Fruit fly (Drosophila melanogaster) whole organism, embryonic: ENCODE data around the gene CAH1.

Experiments
- Atf-2 ChIP-seq: fragments of 200-800 bp; sonication (Bioruptor generic); optimal IDR thresholded peaks from 2 replicates; lab custom pipeline; 2016; ENCODE audit warnings: missing biosample characterization, missing genetic modification characterization
- Bgb ChIP-seq: fragments of 200-800 bp; sonication (Bioruptor generic); IDR thresholded peaks from 2 replicates; pipeline ENCODE4 v1.3.6; 2022; ENCODE audit warnings: missing biosample characterization, missing genetic modification characterization; ENCODE audit not compliant: partially characterized antibody
- CG14441 ChIP-seq: fragments of 200-800 bp; sonication (Bioruptor generic); IDR thresholded peaks from 2 replicates; pipeline ENCODE4 v1.3.6; 2022; ENCODE audit warnings: missing biosample characterization, missing genetic modification characterization
- CG1602 ChIP-seq: fragments of 200-800 bp; sonication (Bioruptor generic); optimal IDR thresholded peaks from 3 replicates; lab custom pipeline; 2016; ENCODE audit warnings: missing biosample characterization, missing genetic modification characterization
- CG2116 ChIP-seq: fragments of 200-800 bp; sonication (Bioruptor generic); optimal IDR thresholded peaks from 3 replicates; lab custom pipeline; 2018; ENCODE audit warnings: missing biosample characterization, mild to moderate bottlenecking, missing genetic modification characterization
- CG30403 ChIP-seq: fragments of 200-800 bp; sonication (Bioruptor generic); optimal IDR thresholded peaks from 3 replicates; lab custom pipeline; 2016; ENCODE audit warnings: missing biosample characterization, missing genetic modification characterization
- CG31224 ChIP-seq: fragments of 200-800 bp; sonication (Bioruptor generic); IDR thresholded peaks from 2 replicates; pipeline ENCODE4 v1.3.6; 2022; ENCODE audit warnings: missing biosample characterization, missing genetic modification characterization
- CG33213 ChIP-seq: fragments of 200-800 bp; sonication (Bioruptor generic); optimal IDR thresholded peaks from 3 replicates; lab custom pipeline; 2016; ENCODE audit warnings: missing biosample characterization, missing genetic modification characterization
- CG3726 ChIP-seq: fragments of 200-800 bp; sonication (Bioruptor generic); IDR thresholded peaks from 3 replicates; pipeline ENCODE4, ENCODE4 v1.3.6; 2022; ENCODE audit warnings: missing biosample characterization, missing genetic modification characterization
- CG6654 ChIP-seq: fragments of 200-800 bp; sonication (Bioruptor generic); optimal IDR thresholded peaks from 2 replicates; lab custom pipeline; 2017; ENCODE audit warnings: missing biosample characterization, mild to moderate bottlenecking, missing genetic modification characterization
- CG9609 ChIP-seq: fragments of 200-800 bp; sonication (Bioruptor generic); optimal IDR thresholded peaks from 3 replicates; lab custom pipeline; 2016; ENCODE audit warnings: missing biosample characterization, missing genetic modification characterization
- CG9727 ChIP-seq: fragments of 200-800 bp; sonication (Bioruptor generic); optimal IDR thresholded peaks from 3 replicates; lab custom pipeline; 2017; ENCODE audit warnings: missing biosample characterization, mild to moderate bottlenecking, missing genetic modification characterization
- Fer2 ChIP-seq: fragments of 200-800 bp; sonication (Bioruptor generic); optimal IDR thresholded peaks from 2 replicates; lab custom pipeline; 2018; ENCODE audit warnings: missing biosample characterization, mild to moderate bottlenecking, missing genetic modification characterization, moderate library complexity
- HLHmδ ChIP-seq: fragments of 200-800 bp; sonication (Bioruptor generic); optimal IDR thresholded peaks from 2 replicates; lab custom pipeline; 2018; ENCODE audit warnings: missing biosample characterization, mild to moderate bottlenecking, missing genetic modification characterization, moderate library complexity
- Hr39 ChIP-seq: fragments of >200 bp; optimal IDR thresholded peaks from 2 replicates; lab custom pipeline; 2017
- Hr78 ChIP-seq, 2 experiments: fragments of 200-800 bp in 1 of 2; fragments of >200 bp in 1 of 2; sonication (Bioruptor generic) in 1 of 2; optimal IDR thresholded peaks; 2 replicates each; lab custom pipeline; 2017 to 2019; ENCODE audit warnings: missing biosample characterization in 2 of 2, missing genetic modification characterization in 2 of 2, mild to moderate bottlenecking in 1 of 2, moderate library complexity in 1 of 2
- MESR4 ChIP-seq: fragments of 200-800 bp; sonication (Bioruptor generic); optimal IDR thresholded peaks from 2 replicates; lab custom pipeline; 2018; ENCODE audit warnings: missing biosample characterization, mild to moderate bottlenecking, missing genetic modification characterization, moderate library complexity
- Sox102F ChIP-seq: fragments of 200-800 bp; sonication (Bioruptor generic); optimal IDR thresholded peaks from 2 replicates; lab custom pipeline; 2018; ENCODE audit warnings: missing biosample characterization, mild to moderate bottlenecking, missing genetic modification characterization, moderate library complexity
- caup ChIP-seq: fragments of 200-800 bp; sonication (Bioruptor generic); optimal IDR thresholded peaks from 3 replicates; lab custom pipeline; 2017; ENCODE audit warnings: missing biosample characterization, mild to moderate bottlenecking, missing genetic modification characterization, moderate library complexity; ENCODE audit not compliant: severe bottlenecking
- chm ChIP-seq: fragments of 200-800 bp; sonication (Bioruptor generic); IDR thresholded peaks from 2 replicates; pipeline ENCODE4 v1.3.6; 2022; ENCODE audit warnings: missing biosample characterization, missing genetic modification characterization
- ci ChIP-seq: fragments of 200-800 bp; sonication (Bioruptor generic); IDR thresholded peaks from 3 replicates; pipeline ENCODE4 v1.3.6; 2022; ENCODE audit warnings: missing biosample characterization, missing genetic modification characterization
- danr ChIP-seq: fragments of 200-800 bp; sonication (Bioruptor generic); IDR thresholded peaks from 2 replicates; pipeline ENCODE4 v1.3.6; 2022; ENCODE audit warnings: missing biosample characterization, missing genetic modification characterization
- dm ChIP-seq: fragments of 200-800 bp; sonication (Bioruptor generic); optimal IDR thresholded peaks from 3 replicates; lab custom pipeline; 2016; ENCODE audit warnings: missing biosample characterization, missing genetic modification characterization
- emc ChIP-seq: fragments of 200-800 bp; sonication (Bioruptor generic); optimal IDR thresholded peaks from 2 replicates; lab custom pipeline; 2016; ENCODE audit warnings: missing biosample characterization, missing genetic modification characterization
- kni ChIP-seq: fragments of 200-800 bp; sonication (Bioruptor generic); optimal IDR thresholded peaks from 3 replicates; lab custom pipeline; 2017; ENCODE audit warnings: mild to moderate bottlenecking, missing biosample characterization, missing genetic modification reagents, missing genetic modification characterization
- lilli ChIP-seq: fragments of 200-800 bp; sonication (Bioruptor generic); optimal IDR thresholded peaks from 3 replicates; lab custom pipeline; 2016; ENCODE audit warnings: missing biosample characterization, missing genetic modification characterization
- lmd ChIP-seq: fragments of 200-800 bp; sonication (Bioruptor generic); IDR thresholded peaks from 2 replicates; pipeline ENCODE4 v1.3.6; 2022; ENCODE audit warnings: missing biosample characterization, missing genetic modification characterization
- mirr ChIP-seq: fragments of 200-800 bp; sonication (Bioruptor generic); optimal IDR thresholded peaks from 3 replicates; lab custom pipeline; 2018; ENCODE audit warnings: missing biosample characterization, mild to moderate bottlenecking, missing genetic modification characterization
- mld ChIP-seq: fragments of 200-800 bp; sonication (Bioruptor generic); IDR thresholded peaks from 3 replicates; pipeline ENCODE4 v1.3.6; 2022; ENCODE audit warnings: missing biosample characterization, missing genetic modification characterization; ENCODE audit not compliant: partially characterized antibody
- oc ChIP-seq: fragments of 200-800 bp; sonication (Bioruptor generic); optimal IDR thresholded peaks from 2 replicates; lab custom pipeline; 2018; ENCODE audit warnings: missing biosample characterization, mild to moderate bottlenecking, missing genetic modification characterization, moderate library complexity
- onecut ChIP-seq: fragments of 200-800 bp; sonication (Bioruptor generic); IDR thresholded peaks from 2 replicates; pipeline ENCODE4 v1.3.6; 2022; ENCODE audit warnings: missing biosample characterization, missing genetic modification characterization
- otp ChIP-seq: fragments of 200-800 bp; sonication (Bioruptor generic); IDR thresholded peaks from 3 replicates; pipeline ENCODE4, ENCODE4 v1.3.6; 2022; ENCODE audit warnings: missing biosample characterization, missing genetic modification characterization
- pfk ChIP-seq: fragments of 200-800 bp; sonication (Bioruptor generic); optimal IDR thresholded peaks from 2 replicates; lab custom pipeline; 2018; ENCODE audit warnings: missing biosample characterization, mild to moderate bottlenecking, missing genetic modification characterization, moderate library complexity
- pzg ChIP-seq: fragments of 200-800 bp; sonication (Bioruptor generic); optimal IDR thresholded peaks from 3 replicates; lab custom pipeline; 2018; ENCODE audit warnings: missing biosample characterization, mild to moderate bottlenecking, missing genetic modification characterization, moderate library complexity
- row ChIP-seq: fragments of 200-800 bp; sonication (Bioruptor generic); IDR thresholded peaks from 3 replicates; pipeline ENCODE4 v1.3.6; 2022; ENCODE audit warnings: missing biosample characterization, missing genetic modification characterization
- sens ChIP-seq: fragments of 200-800 bp; sonication (Bioruptor generic); peaks from one replicate; lab custom pipeline; 2016; ENCODE audit warnings: missing biosample characterization, missing genetic modification characterization
- sim ChIP-seq: fragments of 200-800 bp; sonication (Bioruptor generic); IDR thresholded peaks from 2 replicates; pipeline ENCODE4 v1.3.6; 2022; ENCODE audit warnings: missing biosample characterization, missing genetic modification characterization
- sna ChIP-seq: fragments of 200-800 bp; sonication (Bioruptor generic); IDR thresholded peaks from 2 replicates; pipeline ENCODE4 v1.3.6; 2022; ENCODE audit warnings: missing biosample characterization, missing genetic modification characterization; ENCODE audit not compliant: partially characterized antibody
- so ChIP-seq: fragments of 200-800 bp; sonication (Bioruptor generic); IDR thresholded peaks from 3 replicates; pipeline ENCODE4 v1.3.6; 2022; ENCODE audit warnings: missing biosample characterization, missing genetic modification characterization
- trem ChIP-seq: fragments of 200-800 bp; optimal IDR thresholded peaks from 3 replicates; lab custom pipeline; 2019; ENCODE audit warnings: missing biosample characterization, mild to moderate bottlenecking, missing genetic modification characterization, moderate library complexity

CAH1 gene

dm6 chr2L:13811323-13811722 lies 7.9 kb downstream of the CAH1 start, which contains the start of the genes Adat1 and CG16865 (continued):
- TF ChIP-seq trem (peak; percentile 36), CG33213 (GFP tag; lab: Kevin White, UChicago) (peak; percentile 14), CG14441 (no peak), lmd (GFP tag; lab: Robert Waterston, UW) (no peak), mirr (GFP tag; lab: Kevin White, UChicago) (no peak), sna (no peak; the same call in 1 of the 2 replicates), Atf-2 (no peak), otp (GFP tag; lab: Robert Waterston, UW) (no peak), Hr39 (no peak), dm (GFP tag; lab: Kevin White, UChicago) (no peak), HLHmδ (no peak), so (GFP tag; lab: Robert Waterston, UW) (no peak), emc (GFP tag; lab: Kevin White, UChicago) (no peak), onecut (GFP tag; lab: Robert Waterston, UW) (peak; percentile 87), CG31224 (GFP tag; lab: Robert Waterston, UW) (no peak), CG9609 (GFP tag; lab: Kevin White, UChicago) (no peak), CG30403 (GFP tag; lab: Kevin White, UChicago) (no peak), CG1602 (GFP tag; lab: Kevin White, UChicago) (no peak), sim (no peak), danr (GFP tag; lab: Robert Waterston, UW) (no peak), CG9727 (GFP tag; lab: Kevin White, UChicago) (no peak), CG3726 (GFP tag; lab: Robert Waterston, UW) (no peak), kni (GFP tag; lab: Kevin White, UChicago) (no peak), oc (no peak), Bgb (GFP tag; lab: Robert Waterston, UW) (peak; percentile 58), pzg (GFP tag; lab: Kevin White, UChicago) (peak; percentile 67), Hr78 (GFP tag; optimal IDR thresholded peaks at IDR 0.05; lab: Kevin White, UChicago) (no peak), Fer2 (tag; lab: Kevin White, UChicago) (no peak), Sox102F (GFP tag; lab: Kevin White, UChicago) (no peak), caup (GFP tag; lab: Kevin White, UChicago) (no peak), lilli (GFP tag; lab: Kevin White, UChicago) (no peak), sens (no peak), CG6654 (GFP tag; lab: Kevin White, UChicago) (no peak), CG2116 (GFP tag; lab: Kevin White, UChicago) (peak; percentile 59), chm (GFP tag; lab: Robert Waterston, UW) (no peak), row (GFP tag; lab: Robert Waterston, UW) (no peak), ci (no peak), mld (no peak)
- TF ChIP-seq, all 482 proteins: peak for 60

DNA sequence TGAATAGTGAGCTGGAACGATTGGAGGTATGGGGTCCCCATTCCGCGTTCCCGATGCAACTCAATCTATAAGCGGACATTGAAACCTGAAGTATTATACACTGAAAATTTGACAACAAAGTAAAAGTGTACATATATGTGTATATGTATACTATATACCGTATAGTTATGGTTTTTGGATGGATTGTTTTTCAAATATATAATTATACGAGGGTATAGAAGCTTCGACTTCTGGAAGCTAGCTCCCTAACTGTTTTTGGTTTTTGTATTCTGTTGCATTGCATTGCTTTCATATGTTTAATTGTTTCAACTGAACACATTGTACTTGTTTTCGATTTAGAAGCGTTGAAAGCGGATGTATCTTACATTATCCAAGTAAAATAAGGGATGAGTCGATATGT lies 9.7 kb downstream of the CAH1 start, which contains the start of gene CG16888:
TSS of gene CG16888 (minus strand) at position 101 of the 400 bp plus-strand sequence.
- TF ChIP-seq MESR4 (GFP tag; lab: Kevin White, UChicago) (no peak), pfk (GFP tag; lab: Kevin White, UChicago) (peak; percentile 59)
- TF ChIP-seq, all 482 proteins: peak for 1
